Worm (Caenorhabditis elegans): ENCODE data around the gene C03B8.3.
A peak's percentile ranks its signal among the peaks of the same experiment; 100 is the strongest.

C03B8.3 gene

DNA sequence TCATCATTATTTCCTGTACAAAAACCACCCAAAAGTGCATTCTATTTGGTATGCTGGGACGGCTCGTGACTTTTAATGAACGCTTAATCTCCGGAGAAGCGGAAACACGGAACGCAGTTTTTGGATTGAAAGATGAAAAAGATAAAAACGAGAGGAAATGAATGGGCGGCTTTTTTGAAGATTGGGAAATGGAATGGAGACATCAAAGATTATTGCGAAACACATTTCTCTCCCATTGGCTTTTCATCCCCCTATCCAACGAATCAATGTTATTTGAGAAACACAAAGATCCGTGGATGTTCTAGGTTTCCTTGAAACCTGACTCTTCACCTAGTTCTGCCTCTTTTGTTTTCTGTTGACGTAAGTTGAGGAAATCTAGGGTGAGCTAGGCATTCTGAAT, 12.3 kb downstream of the C03B8.3 start:
- TF ChIP-seq ceh-19 (GFP tag; optimal IDR thresholded peaks at IDR 0.05) (peak; percentile 31), ceh-34 (tag; optimal IDR thresholded peaks at IDR 0.05) (peak; percentile 50), unc-42 (tag; optimal IDR thresholded peaks at IDR 0.05) (peak; percentile 25), nfya-1 (tag; optimal IDR thresholded peaks at IDR 0.05) (no peak)

DNA sequence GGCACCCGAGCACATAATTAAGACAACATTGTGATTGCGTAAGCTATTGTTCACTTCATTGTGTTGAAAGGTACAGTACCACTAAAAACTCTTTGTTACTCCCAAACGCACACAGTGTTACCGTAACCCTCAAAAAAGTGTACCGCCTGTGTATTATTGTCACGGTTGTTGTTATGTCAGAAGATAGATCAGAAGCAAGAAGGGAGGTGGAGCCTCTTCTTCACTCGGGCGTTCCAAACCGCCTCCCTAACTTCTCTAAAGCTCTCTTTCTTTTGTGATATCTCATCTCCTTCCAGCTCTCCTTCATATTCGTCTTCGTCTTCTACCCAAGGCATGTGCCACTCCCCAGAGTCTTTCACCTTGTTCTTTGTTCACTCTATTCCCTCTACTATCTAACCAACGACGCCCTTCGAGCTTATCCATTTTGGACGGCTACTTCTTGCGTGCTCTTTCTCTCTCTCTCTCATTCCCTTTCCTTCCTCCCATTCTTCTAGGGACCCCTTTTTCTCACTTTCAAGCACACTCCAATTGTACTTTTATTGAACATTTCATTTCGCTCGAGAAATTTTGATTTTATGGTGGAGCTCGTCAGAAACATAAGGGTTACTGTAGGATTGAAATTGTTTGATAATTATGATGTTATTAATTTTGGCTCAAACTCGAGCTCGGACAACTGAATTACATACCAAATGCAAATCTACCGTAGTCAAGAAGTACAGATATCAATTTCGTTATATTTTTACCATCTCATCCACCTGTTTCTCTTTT, 13.6 kb downstream of the C03B8.3 start:
- TF ChIP-seq ceh-31 (tag; optimal IDR thresholded peaks at IDR 0.05) = peak; percentile 18
- TF ChIP-seq nfya-1 (tag; optimal IDR thresholded peaks at IDR 0.05) = peak; percentile 34
- no peak for TF ChIP-seq dmd-4 (tag; optimal IDR thresholded peaks at IDR 0.05; ENCODE audit: borderline replicate concordance)
- peak; percentile 54 for TF ChIP-seq unc-42 (tag; optimal IDR thresholded peaks at IDR 0.05)
- peak; percentile 47 for TF ChIP-seq sox-2 (GFP tag; IDR thresholded peaks at IDR 0.05)

DNA sequence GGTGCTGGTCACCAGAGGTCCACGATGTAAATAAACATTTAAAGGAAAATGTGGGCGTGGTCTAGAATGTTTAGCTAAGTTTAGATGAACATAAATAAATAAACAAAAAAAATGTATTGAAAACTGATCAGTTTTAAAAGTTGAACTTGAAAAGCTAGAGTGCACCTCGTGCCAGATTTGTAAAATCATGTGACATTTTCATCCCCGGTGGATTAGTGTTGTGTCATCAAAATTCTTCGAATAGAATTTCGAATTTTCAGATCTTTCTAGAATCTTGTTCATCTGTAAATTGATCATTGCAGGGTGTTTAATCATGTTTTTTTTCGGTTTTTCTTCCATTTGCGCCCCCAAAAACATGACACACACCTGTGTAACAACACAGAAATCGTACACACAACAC, 14.4 kb downstream of the C03B8.3 start:
- TF ChIP-seq odd-2 (tag; optimal IDR thresholded peaks at IDR 0.05) = no peak
- TF ChIP-seq unc-42 (tag; optimal IDR thresholded peaks at IDR 0.05) = no peak
- no peak for TF ChIP-seq sdc-2 (tag; optimal IDR thresholded peaks at IDR 0.05)
- no peak for TF ChIP-seq rnt-1 (tag; optimal IDR thresholded peaks at IDR 0.05)
- TF ChIP-seq dve-1 (tag; optimal IDR thresholded peaks at IDR 0.05) = no peak
- TF ChIP-seq hlh-13 (GFP tag; optimal IDR thresholded peaks at IDR 0.05) = no peak
- no peak for TF ChIP-seq hlh-30 (tag; optimal IDR thresholded peaks at IDR 0.05; ENCODE audit: insufficient read depth)
- TF ChIP-seq sox-2 (GFP tag; IDR thresholded peaks at IDR 0.05) = no peak
- no peak for TF ChIP-seq pax-1 (tag; optimal IDR thresholded peaks at IDR 0.05)
- TF ChIP-seq elt-4 (tag; optimal IDR thresholded peaks at IDR 0.05) = no peak

DNA sequence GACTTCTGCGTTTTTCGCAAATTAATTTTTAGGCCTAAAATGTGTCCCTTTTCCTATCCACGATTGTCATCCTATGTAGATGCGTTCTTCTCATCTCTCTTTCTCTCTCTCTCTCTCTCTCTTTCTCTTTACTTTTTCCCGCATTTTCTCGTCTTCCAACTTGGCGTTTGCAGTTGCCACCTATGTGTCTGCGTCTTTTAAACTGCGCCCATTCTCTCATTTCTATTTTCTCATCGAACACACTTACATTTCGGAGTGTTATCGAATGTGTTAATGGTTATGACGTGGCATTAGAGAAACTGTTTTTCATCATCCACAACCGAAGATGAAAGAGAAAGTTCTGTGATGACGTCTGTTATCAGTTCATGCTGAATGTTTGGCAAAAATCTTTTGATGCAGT, 16.4 kb downstream of the C03B8.3 start:
- TF ChIP-seq nfya-1 (tag; optimal IDR thresholded peaks at IDR 0.05) = peak; percentile 45
- no peak for TF ChIP-seq sox-2 (GFP tag; IDR thresholded peaks at IDR 0.05)
- peak; percentile 59 for TF ChIP-seq ref-2 (tag; optimal IDR thresholded peaks at IDR 0.05)
- TF ChIP-seq sdc-2 (tag; optimal IDR thresholded peaks at IDR 0.05) = no peak
- no peak for TF ChIP-seq F13H6.1 (tag; optimal IDR thresholded peaks at IDR 0.05)
- TF ChIP-seq tbx-2 (tag; optimal IDR thresholded peaks at IDR 0.05) = peak; percentile 31
- no peak for TF ChIP-seq pag-3 (tag; optimal IDR thresholded peaks at IDR 0.05; ENCODE audit: borderline replicate concordance)
- TF ChIP-seq ceh-31 (tag; optimal IDR thresholded peaks at IDR 0.05) = peak; percentile 26
- peak; percentile 13 for TF ChIP-seq rnt-1 (tag; optimal IDR thresholded peaks at IDR 0.05)
- no peak for TF ChIP-seq tbx-7 (tag; optimal IDR thresholded peaks at IDR 0.05)
- TF ChIP-seq mec-3 (tag; optimal IDR thresholded peaks at IDR 0.05; ENCODE audit: borderline replicate concordance) = no peak
- no peak for TF ChIP-seq fax-1 (tag; optimal IDR thresholded peaks at IDR 0.05)

DNA sequence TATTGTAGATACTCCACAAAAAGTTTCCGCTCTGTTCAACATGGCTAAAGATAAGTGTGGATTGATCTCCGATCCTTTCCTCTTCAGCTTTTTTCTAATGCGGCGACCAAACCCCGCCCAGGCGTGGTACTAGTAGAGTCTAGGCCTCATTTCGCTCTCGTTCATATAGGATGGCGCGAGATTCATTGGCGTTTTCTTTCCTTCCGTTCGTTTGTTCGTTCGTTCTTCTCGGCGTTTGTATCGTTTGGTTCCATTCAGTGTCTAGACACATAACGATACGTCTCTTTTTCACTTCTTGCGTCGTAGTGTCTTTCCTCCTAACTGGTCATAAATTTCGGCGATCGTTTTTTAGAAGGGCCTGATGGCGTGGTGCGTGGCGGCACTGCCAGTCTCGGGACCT, 17.0 kb downstream of the C03B8.3 start:
- TF ChIP-seq ceh-34 (tag; optimal IDR thresholded peaks at IDR 0.05) = no peak
- TF ChIP-seq npax-4 (tag; optimal IDR thresholded peaks at IDR 0.05) = peak; percentile 7
- no peak for TF ChIP-seq unc-86 (tag; optimal IDR thresholded peaks at IDR 0.05)
- no peak for TF ChIP-seq sox-2 (GFP tag; IDR thresholded peaks at IDR 0.05)
- TF ChIP-seq sox-4 (tag; optimal IDR thresholded peaks at IDR 0.05) = no peak
- TF ChIP-seq madf-2 (tag; optimal IDR thresholded peaks at IDR 0.05) = no peak

DNA sequence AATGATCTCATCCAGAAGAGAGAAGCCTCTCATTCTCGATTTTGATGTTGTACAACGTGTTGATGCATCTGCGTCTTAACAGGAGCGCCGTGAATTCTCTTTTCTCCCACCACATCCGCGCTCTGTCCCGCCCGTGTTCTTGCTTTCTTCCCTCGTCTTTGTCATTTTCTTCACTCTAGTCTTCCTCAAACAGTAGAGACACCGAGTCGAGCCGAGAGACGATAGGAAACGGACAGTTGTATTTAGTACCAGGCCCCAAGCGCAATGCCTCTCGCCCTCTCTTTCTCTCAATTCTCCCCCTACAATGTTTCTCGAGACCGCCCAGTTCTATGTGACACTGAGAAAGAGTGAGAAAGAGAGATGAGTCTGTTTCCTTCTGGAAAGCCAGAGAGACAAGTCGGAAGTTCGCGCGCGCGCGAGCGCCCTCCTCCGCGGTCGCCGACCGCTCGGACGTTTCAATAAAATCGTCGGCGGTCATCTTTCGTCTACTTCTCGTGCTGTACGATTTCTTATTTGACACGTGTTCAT, 17.5 kb downstream of the C03B8.3 start, which contains the start of gene ZK112.4:
Gene ZK112.4, minus strand, starts transcription at position 478 of the 528 bp plus-strand sequence.
- TF ChIP-seq ahr-1 (tag; optimal IDR thresholded peaks at IDR 0.05) (no peak), ceh-31 (tag; optimal IDR thresholded peaks at IDR 0.05) (peak; percentile 78), pha-4 (tag; optimal IDR thresholded peaks at IDR 0.05) (no peak), F13H6.1 (tag; optimal IDR thresholded peaks at IDR 0.05) (peak; percentile 77), unc-42 (tag; optimal IDR thresholded peaks at IDR 0.05) (peak; percentile 31), sox-2 (GFP tag; IDR thresholded peaks at IDR 0.05) (no peak), elt-2 (tag; optimal IDR thresholded peaks at IDR 0.05) (peak; percentile 29), che-1 (tag; optimal IDR thresholded peaks at IDR 0.05) (no peak), hlh-8 (tag; optimal IDR thresholded peaks at IDR 0.05) (peak; percentile 19), pax-1 (tag; optimal IDR thresholded peaks at IDR 0.05) (no peak), ztf-16 (tag; optimal IDR thresholded peaks at IDR 0.05) (no peak), dmd-4 (tag; optimal IDR thresholded peaks at IDR 0.05; ENCODE audit: borderline replicate concordance) (no peak), hlh-13 (GFP tag; optimal IDR thresholded peaks at IDR 0.05) (peak; percentile 13), pqm-1 (tag; optimal IDR thresholded peaks at IDR 0.05) (no peak), odd-2 (tag; optimal IDR thresholded peaks at IDR 0.05) (no peak), ceh-6 (GFP tag; optimal IDR thresholded peaks at IDR 0.05) (no peak), rnt-1 (tag; optimal IDR thresholded peaks at IDR 0.05) (peak; percentile 83), ref-2 (tag; optimal IDR thresholded peaks at IDR 0.05) (peak; percentile 63), ceh-2 (tag; optimal IDR thresholded peaks at IDR 0.05) (peak; percentile 31), lim-6 (tag; optimal IDR thresholded peaks at IDR 0.05) (no peak), hlh-15 (tag; optimal IDR thresholded peaks at IDR 0.05) (no peak), unc-86 (tag; optimal IDR thresholded peaks at IDR 0.05) (no peak), ceh-30 (tag; optimal IDR thresholded peaks at IDR 0.05) (peak; percentile 28), madf-2 (tag; optimal IDR thresholded peaks at IDR 0.05) (peak; percentile 32), pag-3 (tag; optimal IDR thresholded peaks at IDR 0.05; ENCODE audit: borderline replicate concordance) (no peak)
